Fruit fly (Drosophila melanogaster): ENCODE results near the gene CG7730.

CG7730 gene

DNA sequence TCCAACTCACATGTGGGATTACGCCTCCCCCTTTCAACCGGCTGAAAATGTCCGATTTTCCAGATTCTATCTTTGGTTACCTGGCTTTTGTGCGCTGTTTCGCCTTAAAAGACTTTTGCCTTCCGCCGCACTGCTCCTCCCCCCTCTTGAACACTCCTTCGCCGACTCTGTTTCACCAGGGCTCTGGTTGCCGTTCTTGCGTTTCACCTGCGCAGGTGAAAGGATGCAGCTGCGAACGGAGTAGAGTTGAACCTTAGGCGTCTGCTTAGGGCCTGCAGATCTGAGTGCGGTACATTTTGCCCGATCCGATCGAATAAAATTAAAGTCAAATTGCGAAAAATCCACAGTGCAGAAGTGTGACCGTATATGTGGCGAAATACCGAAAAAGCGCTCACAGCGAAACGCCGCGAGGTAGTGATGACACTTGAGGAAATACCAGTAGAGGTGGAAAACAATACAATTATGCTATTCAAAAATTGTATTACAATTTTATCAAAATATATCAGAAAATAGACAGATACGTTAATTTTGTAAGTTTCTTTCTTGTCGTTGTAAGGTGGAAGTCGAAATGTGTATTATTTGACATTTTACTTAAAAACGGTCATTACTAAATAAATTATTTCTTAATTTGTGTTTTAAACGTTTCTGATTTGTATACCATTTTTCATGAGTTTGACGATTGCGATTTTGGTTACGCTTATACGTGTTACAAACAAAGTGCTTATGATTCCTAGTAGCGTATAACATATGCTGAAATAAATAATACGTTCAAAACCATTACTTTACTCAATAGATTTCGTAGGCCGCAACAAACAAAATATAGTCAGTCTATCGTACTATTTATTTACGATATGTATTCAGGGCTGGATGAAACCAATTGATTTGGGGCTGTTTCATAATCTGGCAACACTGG is 11.4 kb upstream of the CG7730 start, which contains the start of the genes CG6664 and CG7728 (continued):
- TF ChIP-seq CG13123 (GFP tag; optimal IDR thresholded peaks at IDR 0.05) (no peak), dpn (GFP tag; optimal IDR thresholded peaks at IDR 0.05) (peak; percentile 46 to 50), org-1 (GFP tag; optimal IDR thresholded peaks at IDR 0.05) (no peak), Stat92E (GFP tag; optimal IDR thresholded peaks at IDR 0.05) (peak in 1 of 3 experiments; percentile 6), Nf-YB (GFP tag; optimal IDR thresholded peaks at IDR 0.05) (peak; percentile 30), wek (GFP tag; optimal IDR thresholded peaks at IDR 0.05) (no peak), sr (GFP tag; IDR thresholded peaks at IDR 0.05) (no peak), Nf-YC (tag; optimal IDR thresholded peaks at IDR 0.05) (peak; percentile 55), CG4328 (GFP tag; optimal IDR thresholded peaks at IDR 0.05) (peak; percentile 56), Abd-B (GFP tag; optimal IDR thresholded peaks at IDR 0.05) (peak; percentile 40), CG11093 (GFP tag; IDR thresholded peaks at IDR 0.05) (no peak), tio (GFP tag; optimal IDR thresholded peaks at IDR 0.05) (no peak), az2 (GFP tag; optimal IDR thresholded peaks at IDR 0.05) (no peak), zfh1 (GFP tag; IDR thresholded peaks at IDR 0.05) (peak; percentile 59; the same call in 2 of the 3 replicates), tup (GFP tag; optimal IDR thresholded peaks at IDR 0.05) (no peak), CG31441 (GFP tag; IDR thresholded peaks at IDR 0.05) (peak; percentile 52; the same call in 1 of the 2 replicates), CG9932 (GFP tag; IDR thresholded peaks at IDR 0.05) (peak; percentile 86), CG7963 (GFP tag; IDR thresholded peaks at IDR 0.05; ENCODE audit: partially characterized antibody) (peak; percentile 56; the same call in 1 of the 3 replicates), CG2712 (tag; optimal IDR thresholded peaks at IDR 0.05) (peak; percentile 51), CG34422 (GFP tag; IDR thresholded peaks at IDR 0.05) (peak; percentile 52), Vsx1 (GFP tag; optimal IDR thresholded peaks at IDR 0.05) (no peak), eyg (GFP tag; optimal IDR thresholded peaks at IDR 0.05) (peak; percentile 7), Asciz (GFP tag; optimal IDR thresholded peaks at IDR 0.05) (no peak), CG4820 (GFP tag; optimal IDR thresholded peaks at IDR 0.05) (peak; percentile 55), Usf (GFP tag; optimal IDR thresholded peaks at IDR 0.05) (no peak), ssp (GFP tag; IDR thresholded peaks at IDR 0.05) (peak; percentile 46), bbx (GFP tag; IDR thresholded peaks at IDR 0.05; ENCODE audit: partially characterized antibody) (peak; percentile 41), CG18262 (tag; optimal IDR thresholded peaks at IDR 0.05) (no peak), CG33557 (GFP tag; optimal IDR thresholded peaks at IDR 0.05) (peak; percentile 55), Hr3 (GFP tag; optimal IDR thresholded peaks at IDR 0.05) (peak; percentile 9), CoRest (tag; optimal IDR thresholded peaks at IDR 0.05) (peak; percentile 80), sens-2 (GFP tag; IDR thresholded peaks at IDR 0.05) (0 out of 2 replicates have a peak, but pooled peaks have one; percentile 27), Taf1 (GFP tag; IDR thresholded peaks at IDR 0.05) (no peak; the same call in 1 of the 2 replicates), CG18619 (GFP tag; optimal IDR thresholded peaks at IDR 0.05) (peak; percentile 68), CG7928 (GFP tag; optimal IDR thresholded peaks at IDR 0.05) (peak; percentile 91), CG17829 (tag; optimal IDR thresholded peaks at IDR 0.05) (peak; percentile 31), Spps (tag; optimal IDR thresholded peaks at IDR 0.05) (no peak), CG18599 (GFP tag; optimal IDR thresholded peaks at IDR 0.05) (peak; percentile 13), Optix (GFP tag; IDR thresholded peaks at IDR 0.05) (no peak), dmrt99B (tag; optimal IDR thresholded peaks at IDR 0.05) (no peak), unc-4 (GFP tag; IDR thresholded peaks at IDR 0.05; ENCODE audit: partially characterized antibody) (peak; percentile 53; the same call in 1 of the 2 replicates), CG4424 (GFP tag; optimal IDR thresholded peaks at IDR 0.05) (peak; percentile 16), CG3847 (GFP tag; IDR thresholded peaks at IDR 0.05) (peak; percentile 52), Oli (tag; optimal IDR thresholded peaks at IDR 0.05) (peak; percentile 34), Gsc (GFP tag; IDR thresholded peaks at IDR 0.05) (no peak), YL-1 (GFP tag; optimal IDR thresholded peaks at IDR 0.05) (peak; percentile 32), pum (GFP tag; optimal IDR thresholded peaks at IDR 0.05) (peak; percentile 35), CG12219 (GFP tag; optimal IDR thresholded peaks at IDR 0.05) (no peak)
